Worm (Caenorhabditis elegans): ENCODE measurements around the gene F57A8.6.

Gene F57A8.6

ce11 chrV:10046503-10046902, 27.2 kb downstream of the F57A8.6 start:
- TF ChIP-seq sma-3 (GFP tag; optimal IDR thresholded peaks at IDR 0.05) (peak; percentile 3), sma-9 (GFP tag; optimal IDR thresholded peaks at IDR 0.05) (peak; percentile 12), sma-9 (tag; optimal IDR thresholded peaks at IDR 0.05) (no peak), ceh-16 (tag; optimal IDR thresholded peaks at IDR 0.05) (no peak), nhr-25 (tag; optimal IDR thresholded peaks at IDR 0.05) (peak; percentile 67), ama-1 (optimal IDR thresholded peaks at IDR 0.05) (peak; percentile 42), sem-4 (tag; optimal IDR thresholded peaks at IDR 0.05) (no peak), blmp-1 (tag; optimal IDR thresholded peaks at IDR 0.05; ENCODE audit: insufficient read depth) (peak; percentile 38), crh-2 (tag; optimal IDR thresholded peaks at IDR 0.05) (peak; percentile 81), egl-27 (tag; optimal IDR thresholded peaks at IDR 0.05) (no peak)

ce11 chrV:10044735-10045134, 29.0 kb downstream of the F57A8.6 start:
- TF ChIP-seq F13H6.1 (tag; optimal IDR thresholded peaks at IDR 0.05) = peak; percentile 30
- no peak for TF ChIP-seq fos-1 (tag; optimal IDR thresholded peaks at IDR 0.05)
- TF ChIP-seq nhr-10 (tag; optimal IDR thresholded peaks at IDR 0.05) = no peak

ce11 chrV:10043234-10043796, 30.4 kb downstream of the F57A8.6 start, which contains the start of gene T06E8.8:
TSS of gene T06E8.8 (plus strand) at chrV:10043746.
- TF ChIP-seq unc-39 (tag; optimal IDR thresholded peaks at IDR 0.05) (no peak), ztf-11 (tag; optimal IDR thresholded peaks at IDR 0.05) (no peak), sma-3 (GFP tag; optimal IDR thresholded peaks at IDR 0.05) (peak; percentile 86), F13H6.1 (tag; optimal IDR thresholded peaks at IDR 0.05) (peak; percentile 81), mdl-1 (tag; optimal IDR thresholded peaks at IDR 0.05) (peak; percentile 48 to 50), ceh-16 (tag; optimal IDR thresholded peaks at IDR 0.05) (no peak), peb-1 (tag; optimal IDR thresholded peaks at IDR 0.05) (no peak), snpc-4 (tag; optimal IDR thresholded peaks at IDR 0.05) (no peak), lin-13 (GFP tag; optimal IDR thresholded peaks at IDR 0.05) (peak; percentile 31), unc-62 (GFP tag; optimal IDR thresholded peaks at IDR 0.05) (no peak), C34F6.9 (tag; optimal IDR thresholded peaks at IDR 0.05) (peak; percentile 48), blmp-1 (tag; optimal IDR thresholded peaks at IDR 0.05; ENCODE audit: insufficient read depth) (peak; percentile 87), gmeb-1 (tag; optimal IDR thresholded peaks at IDR 0.05) (peak; percentile 58), nhr-129 (tag; optimal IDR thresholded peaks at IDR 0.05) (peak; percentile 78), nhr-10 (tag; optimal IDR thresholded peaks at IDR 0.05) (no peak), ztf-4 (tag; optimal IDR thresholded peaks at IDR 0.05) (no peak), zag-1 (tag; optimal IDR thresholded peaks at IDR 0.05) (no peak), egl-27 (tag; optimal IDR thresholded peaks at IDR 0.05) (peak; percentile 63), nhr-21 (tag; optimal IDR thresholded peaks at IDR 0.05) (peak; percentile 72), unc-55 (GFP tag; optimal IDR thresholded peaks at IDR 0.05) (peak; percentile 74), nhr-11 (tag; optimal IDR thresholded peaks at IDR 0.05) (no peak), ceh-82 (tag; optimal IDR thresholded peaks at IDR 0.05) (no peak), alr-1 (tag; optimal IDR thresholded peaks at IDR 0.05) (no peak), mbf-1 (tag; optimal IDR thresholded peaks at IDR 0.05) (no peak), elt-3 (tag; optimal IDR thresholded peaks at IDR 0.05) (no peak), skn-1 (tag; optimal IDR thresholded peaks at IDR 0.05) (no peak), dmd-4 (tag; optimal IDR thresholded peaks at IDR 0.05) (no peak), ZK546.5 (tag; optimal IDR thresholded peaks at IDR 0.05) (no peak), lin-39 (tag; optimal IDR thresholded peaks at IDR 0.05) (no peak), fos-1 (tag; optimal IDR thresholded peaks at IDR 0.05) (peak; percentile 56), mab-5 (tag; optimal IDR thresholded peaks at IDR 0.05) (no peak), elt-1 (tag; optimal IDR thresholded peaks at IDR 0.05) (no peak), sem-4 (tag; optimal IDR thresholded peaks at IDR 0.05) (peak; percentile 82), nhr-237 (tag; optimal IDR thresholded peaks at IDR 0.05) (no peak), lin-11 (tag; optimal IDR thresholded peaks at IDR 0.05) (no peak), ztf-1 (GFP tag; conservative IDR thresholded peaks at IDR 0.05) (no peak), nhr-25 (tag; optimal IDR thresholded peaks at IDR 0.05) (peak; percentile 87), nhr-6 (tag; optimal IDR thresholded peaks at IDR 0.05) (peak; percentile 83), R02D3.7 (tag; optimal IDR thresholded peaks at IDR 0.05) (no peak), nhr-12 (tag; optimal IDR thresholded peaks at IDR 0.05) (no peak), ama-1 (optimal IDR thresholded peaks at IDR 0.05) (no peak), nhr-77 (tag; optimal IDR thresholded peaks at IDR 0.05) (no peak), sma-9 (GFP tag; optimal IDR thresholded peaks at IDR 0.05) (peak; percentile 93), sma-9 (tag; optimal IDR thresholded peaks at IDR 0.05) (no peak), Y55F3AM.14 (GFP tag; optimal IDR thresholded peaks at IDR 0.05) (peak; percentile 20), lsy-2 (tag; optimal IDR thresholded peaks at IDR 0.05) (peak in 1 of 2 experiments; percentile 83), nhr-23 (tag; optimal IDR thresholded peaks at IDR 0.05) (no peak), crh-2 (tag; optimal IDR thresholded peaks at IDR 0.05) (peak; percentile 70), aly-2 (tag; optimal IDR thresholded peaks at IDR 0.05) (no peak)
